Worm (Caenorhabditis elegans) whole organism, L1 larva: Measurements from ENCODE around the gene Y15E3A.3.

Source experiments
- C16A3.4 ChIP-seq: fragments of 150-350 bp; optimal IDR thresholded peaks from 2 replicates; lab custom pipeline; 2014; ENCODE audit warnings: missing biosample characterization, missing genetic modification characterization
- blmp-1 ChIP-seq: fragments of 150-350 bp; optimal IDR thresholded peaks from 2 replicates; lab custom pipeline; 2014; ENCODE audit warnings: missing biosample characterization, missing genetic modification characterization
- ceh-82 ChIP-seq, 3 experiments: fragments of 150-350 bp in 1 of 3; sonication (generic microtip) in 2 of 3; optimal IDR thresholded peaks; 2 replicates each; lab custom pipeline; 2014 to 2017; ENCODE audit warnings: missing biosample characterization in 3 of 3, missing genetic modification characterization in 3 of 3
- ceh-90 ChIP-seq: sonication (generic microtip); optimal IDR thresholded peaks from 2 replicates; lab custom pipeline; 2016; ENCODE audit warnings: missing genetic modification characterization, missing compliant biosample characterization
- ces-1 ChIP-seq: fragments of 150-350 bp; optimal IDR thresholded peaks from 2 replicates; lab custom pipeline; 2014; ENCODE audit warnings: missing biosample characterization, missing genetic modification reagents, missing genetic modification characterization
- dpl-1 ChIP-seq, 3 experiments: fragments of 150-350 bp in 2 of 3; sonication (generic microtip) in 1 of 3; optimal IDR thresholded peaks; 2 replicates each; lab custom pipeline; 2014 to 2017; ENCODE audit warnings: missing biosample characterization in 3 of 3, missing genetic modification characterization in 3 of 3, missing genetic modification reagents in 3 of 3
- efl-1 ChIP-seq, 4 experiments: fragments of 150-350 bp; optimal IDR thresholded peaks in 3 of 4; peaks in 1 of 4; 1 replicate in 1 of 4; 2 replicates in 3 of 4; lab custom pipeline; 2014; ENCODE audit warnings: missing biosample characterization in 2 of 4, missing genetic modification characterization in 2 of 4, missing genetic modification reagents in 2 of 4
- elt-3 ChIP-seq, 6 experiments: fragments of 150-350 bp in 1 of 6; sonication (generic microtip); optimal IDR thresholded peaks; 2 replicates each; lab custom pipeline; 2017 to 2018; ENCODE audit warnings: missing biosample characterization in 6 of 6, missing genetic modification characterization in 6 of 6, inconsistent platforms in 1 of 6
- fkh-10 ChIP-seq: sonication (generic microtip); optimal IDR thresholded peaks from 2 replicates; lab custom pipeline; 2017; ENCODE audit warnings: missing biosample characterization, missing genetic modification reagents, missing genetic modification characterization
- grh-1 ChIP-seq: fragments of 200-800 bp; sonication (Bioruptor generic); IDR thresholded peaks from 2 replicates; pipeline ENCODE4 v1.3.6; 2022; ENCODE audit warnings: missing genetic modification reagents, missing genetic modification characterization, missing compliant biosample characterization
- jun-1 ChIP-seq: fragments of 150-350 bp; optimal IDR thresholded peaks from 2 replicates; lab custom pipeline; 2014; ENCODE audit warnings: missing biosample characterization, missing genetic modification reagents, missing genetic modification characterization
- lin-14 ChIP-seq: fragments of 200-800 bp; sonication (Bioruptor generic); optimal IDR thresholded peaks from 2 replicates; lab custom pipeline; 2018; ENCODE audit warnings: mild to moderate bottlenecking, missing genetic modification characterization, moderate library complexity, missing compliant biosample characterization
- lin-35 ChIP-seq, 2 experiments: fragments of 150-350 bp; optimal IDR thresholded peaks; 2 replicates each; lab custom pipeline; 2014; ENCODE audit warnings: missing biosample characterization in 2 of 2, missing genetic modification characterization in 2 of 2, missing genetic modification reagents in 2 of 2
- lsy-2 ChIP-seq, 2 experiments: fragments of 150-350 bp; optimal IDR thresholded peaks; 2 replicates each; lab custom pipeline; 2014; ENCODE audit warnings: missing biosample characterization in 2 of 2, missing genetic modification characterization in 2 of 2
- mab-9 ChIP-seq: fragments of 200-800 bp; sonication (Bioruptor generic); IDR thresholded peaks from 2 replicates; pipeline ENCODE4 v1.3.6; 2022; ENCODE audit warnings: missing genetic modification reagents, missing genetic modification characterization, missing compliant biosample characterization
- mdl-1 ChIP-seq, 2 experiments: fragments of 150-350 bp; optimal IDR thresholded peaks; 2 replicates each; lab custom pipeline; 2014 to 2017; ENCODE audit warnings: missing biosample characterization in 2 of 2, missing genetic modification characterization in 2 of 2, inconsistent platforms in 1 of 2
- mep-1 ChIP-seq: fragments of 150-350 bp; optimal IDR thresholded peaks from 2 replicates; lab custom pipeline; 2014; ENCODE audit warnings: missing biosample characterization, missing genetic modification characterization
- nhr-19 ChIP-seq: fragments of 200-800 bp; sonication (Bioruptor generic); conservative IDR thresholded peaks from 2 replicates; pipeline ENCODE4 v1.3.6; 2022; ENCODE audit warnings: missing genetic modification characterization, missing compliant biosample characterization
- nhr-20 ChIP-seq: sonication (generic microtip); optimal IDR thresholded peaks from 2 replicates; lab custom pipeline; 2016; ENCODE audit warnings: mild to moderate bottlenecking, missing genetic modification characterization, missing compliant biosample characterization
- nhr-237 ChIP-seq: fragments of 150-350 bp; optimal IDR thresholded peaks from 2 replicates; lab custom pipeline; 2014; ENCODE audit warnings: missing biosample characterization, missing genetic modification characterization
- nhr-28 ChIP-seq: fragments of 150-350 bp; optimal IDR thresholded peaks from 2 replicates; lab custom pipeline; 2014; ENCODE audit warnings: missing biosample characterization, missing genetic modification characterization
- nhr-47 ChIP-seq: sonication (generic microtip); optimal IDR thresholded peaks from 2 replicates; lab custom pipeline; 2016; ENCODE audit warnings: mild to moderate bottlenecking, missing genetic modification characterization, moderate library complexity, missing compliant biosample characterization
- nhr-71 ChIP-seq: sonication (generic microtip); optimal IDR thresholded peaks from 2 replicates; lab custom pipeline; 2016; ENCODE audit warnings: mild to moderate bottlenecking, missing genetic modification characterization, moderate library complexity, missing compliant biosample characterization
- nhr-76 ChIP-seq: sonication (generic microtip); optimal IDR thresholded peaks from 2 replicates; lab custom pipeline; 2017; ENCODE audit warnings: missing biosample characterization, missing genetic modification characterization
- nhr-77 ChIP-seq: fragments of 150-350 bp; optimal IDR thresholded peaks from 2 replicates; lab custom pipeline; 2014; ENCODE audit warnings: missing biosample characterization, missing genetic modification characterization
- nhr-85 ChIP-seq: sonication (generic microtip); peaks from one replicate; lab custom pipeline; 2016; ENCODE audit warnings: missing genetic modification characterization, inconsistent platforms, missing compliant biosample characterization
- pag-3 ChIP-seq: sonication (generic microtip); optimal IDR thresholded peaks from 2 replicates; lab custom pipeline; 2017; ENCODE audit warnings: missing genetic modification characterization, mild to moderate bottlenecking, missing compliant biosample characterization, antibody characterized with exemption, borderline replicate concordance; ENCODE audit not compliant: insufficient read depth
- pax-3 ChIP-seq: fragments of 200-800 bp; sonication (Bioruptor generic); optimal IDR thresholded peaks from 2 replicates; lab custom pipeline; 2018; ENCODE audit warnings: mild to moderate bottlenecking, missing genetic modification characterization, moderate library complexity, missing compliant biosample characterization
- pqm-1 ChIP-seq: sonication (generic microtip); optimal IDR thresholded peaks from 3 replicates; lab custom pipeline; 2017; ENCODE audit warnings: missing biosample characterization, missing genetic modification characterization
- rnt-1 ChIP-seq: sonication (generic microtip); optimal IDR thresholded peaks from 2 replicates; lab custom pipeline; 2016; ENCODE audit warnings: mild to moderate bottlenecking, missing genetic modification characterization, moderate library complexity, missing compliant biosample characterization
- snu-23 ChIP-seq: sonication (generic microtip); optimal IDR thresholded peaks from 2 replicates; lab custom pipeline; 2016; ENCODE audit warnings: missing genetic modification characterization, missing compliant biosample characterization
- tlp-1 ChIP-seq: fragments of 150-350 bp; optimal IDR thresholded peaks from 2 replicates; lab custom pipeline; 2014; ENCODE audit warnings: missing biosample characterization, missing genetic modification characterization
- unc-86 ChIP-seq: sonication (generic microtip); optimal IDR thresholded peaks from 2 replicates; lab custom pipeline; 2016; ENCODE audit warnings: missing genetic modification characterization, missing compliant biosample characterization
- zag-1 ChIP-seq: fragments of 150-350 bp; optimal IDR thresholded peaks from 2 replicates; lab custom pipeline; 2014; ENCODE audit warnings: missing biosample characterization, missing genetic modification characterization
- zip-4 ChIP-seq: fragments of 200-800 bp; sonication (Bioruptor generic); optimal IDR thresholded peaks from 2 replicates; lab custom pipeline; 2018; ENCODE audit warnings: mild to moderate bottlenecking, missing genetic modification characterization, moderate library complexity, missing compliant biosample characterization
- ztf-4 ChIP-seq: fragments of 150-350 bp; optimal IDR thresholded peaks from 2 replicates; lab custom pipeline; 2014; ENCODE audit warnings: missing biosample characterization, missing genetic modification characterization

Y15E3A.3 gene

ce11 chrX:15274827-15275761 is 50.5 kb downstream of the Y15E3A.3 start (continued):
- TF ChIP-seq ces-1 (GFP tag; lab: Kevin White, UChicago) (no peak), nhr-28 (no peak), zip-4 (peak; percentile 52), zag-1 (tag; lab: Kevin White, UChicago) (no peak), unc-86 (tag; lab: Kevin White, UChicago) (peak; percentile 63), ceh-90 (tag; lab: Kevin White, UChicago) (no peak), C16A3.4 (tag; lab: Kevin White, UChicago) (peak; percentile 58), pag-3 (tag; lab: Kevin White, UChicago) (no peak), mab-9 (GFP tag; lab: Robert Waterston, UW) (no peak), fkh-10 (peak; percentile 59), nhr-237 (tag; lab: Kevin White, UChicago) (peak; percentile 15), elt-3 (tag; optimal IDR thresholded peaks at IDR 0.05; lab: Kevin White, UChicago) (peak in 5 of 6 experiments; percentile 18 to 87 (median 75))

- peak in 1 of 3 experiments; percentile 19 for TF ChIP-seq dpl-1 (GFP tag; optimal IDR thresholded peaks at IDR 0.05; lab: Kevin White, UChicago)
- no peak for TF ChIP-seq unc-86 (tag; lab: Kevin White, UChicago)
- TF ChIP-seq pax-3 (tag; lab: Kevin White, UChicago), result no peak
- no peak for TF ChIP-seq tlp-1
- no peak for TF ChIP-seq nhr-76 (tag; lab: Kevin White, UChicago)
- TF ChIP-seq grh-1, result peak; percentile 64
- TF ChIP-seq mep-1 (tag; lab: Kevin White, UChicago), result no peak
- peak; percentile 53 for TF ChIP-seq nhr-20 (tag; lab: Kevin White, UChicago)
- no peak for TF ChIP-seq mab-9 (GFP tag; lab: Robert Waterston, UW)
- TF ChIP-seq blmp-1 (tag; lab: Kevin White, UChicago), result peak; percentile 91
- peak in 1 of 3 experiments; percentile 5 for TF ChIP-seq ceh-82 (tag; optimal IDR thresholded peaks at IDR 0.05; lab: Kevin White, UChicago)
- peak in 1 of 2 experiments; percentile 47 for TF ChIP-seq mdl-1 (tag; optimal IDR thresholded peaks at IDR 0.05; lab: Kevin White, UChicago)
- peak in 1 of 2 experiments; percentile 9 for TF ChIP-seq lsy-2 (tag; optimal IDR thresholded peaks at IDR 0.05; lab: Kevin White, UChicago)
- peak; percentile 62 for TF ChIP-seq jun-1 (tag; lab: Kevin White, UChicago)
- no peak for TF ChIP-seq pqm-1 (tag; lab: Kevin White, UChicago)
- TF ChIP-seq ztf-4 (tag; lab: Kevin White, UChicago), result peak; percentile 64
- TF ChIP-seq nhr-85 (tag; lab: Kevin White, UChicago), result peak; percentile 93
- no peak for TF ChIP-seq nhr-47 (tag; lab: Kevin White, UChicago)
- TF ChIP-seq elt-3 (tag; optimal IDR thresholded peaks at IDR 0.05; lab: Kevin White, UChicago), result peak in 2 of 6 experiments; percentile 25 to 47
- TF ChIP-seq nhr-237 (tag; lab: Kevin White, UChicago), result peak; percentile 39
- TF ChIP-seq efl-1 (optimal IDR thresholded peaks at IDR 0.05; lab: Kevin White, UChicago), result peak in 1 of 2 experiments; percentile 11
- TF ChIP-seq efl-1 (GFP tag; optimal IDR thresholded peaks at IDR 0.05 in 1 of 2; lab: Kevin White, UChicago), result peak in 1 of 2 experiments; percentile 92
- TF ChIP-seq lin-14 (GFP tag; lab: Kevin White, UChicago), result peak; percentile 84
- TF ChIP-seq lin-35 (GFP tag; optimal IDR thresholded peaks at IDR 0.05; lab: Kevin White, UChicago), result peak in 1 of 2 experiments; percentile 46
- peak; percentile 35 for TF ChIP-seq nhr-71 (tag; lab: Kevin White, UChicago)
- TF ChIP-seq snu-23, result peak; percentile 18
- peak; percentile 36 for TF ChIP-seq nhr-77
- TF ChIP-seq rnt-1 (tag; lab: Kevin White, UChicago), result peak; percentile 2
- peak; percentile 18; the same call in 1 of the 2 replicates for TF ChIP-seq nhr-19
- peak; percentile 3 for TF ChIP-seq C16A3.4 (tag; lab: Kevin White, UChicago)
Measured at ce11 chrX:15274079-15274478, 51.5 kb downstream of the Y15E3A.3 start.
